Fruit fly (Drosophila melanogaster) whole organism, prepupa: ENCODE results near the gene CG32040.

Experiments
- Blimp-1 ChIP-seq: fragments of 200-800 bp; sonication (Bioruptor generic); optimal IDR thresholded peaks from 3 replicates; lab custom pipeline; 2017; ENCODE audit warnings: missing biosample characterization, missing genetic modification characterization, mild to moderate bottlenecking, moderate library complexity, missing genetic modification reagents
- CG10631 ChIP-seq: fragments of 200-800 bp; sonication (Bioruptor generic); optimal IDR thresholded peaks from 2 replicates; lab custom pipeline; 2016; ENCODE audit warnings: missing biosample characterization, missing genetic modification characterization
- CG11294 ChIP-seq: fragments of 200-800 bp; sonication (Bioruptor generic); IDR thresholded peaks from 2 replicates; pipeline ENCODE4 v1.3.6; 2022; ENCODE audit warnings: missing biosample characterization, missing genetic modification characterization
- CG11762 ChIP-seq: fragments of 200-800 bp; sonication (Bioruptor generic); optimal IDR thresholded peaks from 3 replicates; lab custom pipeline; 2016; ENCODE audit warnings: missing biosample characterization, missing genetic modification characterization; ENCODE audit not compliant: insufficient read depth
- CG11902 ChIP-seq: fragments of 200-800 bp; sonication (Bioruptor generic); optimal IDR thresholded peaks from 3 replicates; lab custom pipeline; 2016; ENCODE audit warnings: missing biosample characterization, missing genetic modification characterization
- CG15336 ChIP-seq: fragments of 200-800 bp; sonication (Bioruptor generic); IDR thresholded peaks from 2 replicates; pipeline ENCODE4 v1.3.6; 2022; ENCODE audit warnings: missing biosample characterization, missing genetic modification characterization
- CG1621 ChIP-seq: fragments of 200-800 bp; sonication (Bioruptor generic); optimal IDR thresholded peaks from 3 replicates; lab custom pipeline; 2018; ENCODE audit warnings: missing biosample characterization, mild to moderate bottlenecking, missing genetic modification characterization
- CG16779 ChIP-seq: fragments of 200-800 bp; sonication (Bioruptor generic); optimal IDR thresholded peaks from 3 replicates; lab custom pipeline; 2017; ENCODE audit warnings: missing biosample characterization, mild to moderate bottlenecking, missing genetic modification characterization
- CG3032 ChIP-seq: fragments of 200-800 bp; optimal IDR thresholded peaks from 2 replicates; lab custom pipeline; 2019; ENCODE audit warnings: missing biosample characterization, mild to moderate bottlenecking, missing genetic modification characterization, moderate library complexity
- CG31627 ChIP-seq: fragments of 200-800 bp; sonication (Bioruptor generic); optimal IDR thresholded peaks from 3 replicates; lab custom pipeline; 2016; ENCODE audit warnings: missing biosample characterization, missing genetic modification characterization
- CG3919 ChIP-seq: fragments of 200-800 bp; sonication (Bioruptor generic); optimal IDR thresholded peaks from 3 replicates; lab custom pipeline; 2016; ENCODE audit warnings: missing biosample characterization, missing genetic modification characterization
- CG4318 ChIP-seq: fragments of 200-800 bp; sonication (Bioruptor generic); optimal IDR thresholded peaks from 3 replicates; lab custom pipeline; 2017; ENCODE audit warnings: missing biosample characterization, mild to moderate bottlenecking, missing genetic modification characterization
- CG6163 ChIP-seq: fragments of 200-800 bp; sonication (Bioruptor generic); IDR thresholded peaks from 3 replicates; pipeline ENCODE4 v1.3.6; 2022; ENCODE audit warnings: missing biosample characterization, missing genetic modification characterization
- CG6276 ChIP-seq: fragments of 200-800 bp; sonication (Bioruptor generic); optimal IDR thresholded peaks from 2 replicates; lab custom pipeline; 2017; ENCODE audit warnings: missing biosample characterization, mild to moderate bottlenecking, missing genetic modification characterization
- CG6792 ChIP-seq: fragments of 200-800 bp; sonication (Bioruptor generic); optimal IDR thresholded peaks from 3 replicates; lab custom pipeline; 2016; ENCODE audit warnings: missing biosample characterization, missing genetic modification characterization
- CG6854 ChIP-seq: fragments of 200-800 bp; sonication (Bioruptor generic); optimal IDR thresholded peaks from 2 replicates; lab custom pipeline; 2017; ENCODE audit warnings: missing biosample characterization, mild to moderate bottlenecking, missing genetic modification characterization
- CG8119 ChIP-seq: fragments of 200-800 bp; sonication (Bioruptor generic); IDR thresholded peaks from 3 replicates; pipeline ENCODE4 v1.3.6; 2022; ENCODE audit warnings: missing biosample characterization, missing genetic modification characterization
- CG8319 ChIP-seq: fragments of 200-800 bp; sonication (Bioruptor generic); optimal IDR thresholded peaks from 3 replicates; lab custom pipeline; 2016; ENCODE audit warnings: missing biosample characterization, missing genetic modification characterization
- CG8632 ChIP-seq: fragments of 200-800 bp; sonication (Bioruptor generic); optimal IDR thresholded peaks from 3 replicates; lab custom pipeline; 2016; ENCODE audit warnings: missing biosample characterization, missing genetic modification characterization
- CG9139 ChIP-seq: fragments of 200-800 bp; sonication (Bioruptor generic); optimal IDR thresholded peaks from 3 replicates; lab custom pipeline; 2017; ENCODE audit warnings: missing biosample characterization, mild to moderate bottlenecking, missing genetic modification characterization
- Eip75B ChIP-seq: fragments of 200-800 bp; sonication (Bioruptor generic); optimal IDR thresholded peaks from 3 replicates; lab custom pipeline; 2016; ENCODE audit warnings: missing biosample characterization, missing genetic modification characterization
- Eip78C ChIP-seq: fragments of 200-800 bp; sonication (Bioruptor generic); peaks from one replicate; lab custom pipeline; 2016; ENCODE audit warnings: missing biosample characterization, missing genetic modification characterization
- Eip93F ChIP-seq: fragments of 200-800 bp; sonication (Bioruptor generic); optimal IDR thresholded peaks from 2 replicates; lab custom pipeline; 2016; ENCODE audit warnings: missing biosample characterization, mild to moderate bottlenecking, missing genetic modification characterization
- Ets21C ChIP-seq: fragments of 200-800 bp; sonication (Bioruptor generic); optimal IDR thresholded peaks from 3 replicates; lab custom pipeline; 2016; ENCODE audit warnings: missing biosample characterization, missing genetic modification characterization
- Gug ChIP-seq: fragments of 200-800 bp; sonication (Bioruptor generic); IDR thresholded peaks from 2 replicates; pipeline ENCODE4 v1.3.6; 2022; ENCODE audit warnings: missing biosample characterization, missing genetic modification characterization
- Hr38 ChIP-seq: sonication (Bioruptor generic); optimal IDR thresholded peaks from 2 replicates; lab custom pipeline; 2016; ENCODE audit warnings: missing biosample characterization, missing genetic modification characterization
- Hr39 ChIP-seq: fragments of 200-800 bp; sonication (Bioruptor generic); optimal IDR thresholded peaks from 2 replicates; lab custom pipeline; 2016; ENCODE audit warnings: missing biosample characterization, missing genetic modification characterization
- Hr4 ChIP-seq: fragments of 200-800 bp; sonication (Bioruptor generic); optimal IDR thresholded peaks from 3 replicates; lab custom pipeline; 2016; ENCODE audit warnings: missing biosample characterization, missing genetic modification characterization
- Lpt ChIP-seq: fragments of 200-800 bp; sonication (Bioruptor generic); optimal IDR thresholded peaks from 3 replicates; lab custom pipeline; 2016; ENCODE audit warnings: missing biosample characterization, missing genetic modification characterization
- Met ChIP-seq: fragments of 200-800 bp; sonication (Bioruptor generic); optimal IDR thresholded peaks from 3 replicates; lab custom pipeline; 2016; ENCODE audit warnings: missing biosample characterization, missing genetic modification characterization
- Sox102F ChIP-seq: fragments of 200-800 bp; sonication (Bioruptor generic); optimal IDR thresholded peaks from 2 replicates; lab custom pipeline; 2016; ENCODE audit warnings: missing biosample characterization, mild to moderate bottlenecking, missing genetic modification characterization
- Sox14 ChIP-seq: fragments of 200-800 bp; sonication (Bioruptor generic); optimal IDR thresholded peaks from 3 replicates; lab custom pipeline; 2016; ENCODE audit warnings: missing biosample characterization, missing genetic modification characterization
- achi ChIP-seq: fragments of 200-800 bp; sonication (Bioruptor generic); optimal IDR thresholded peaks from 3 replicates; lab custom pipeline; 2016; ENCODE audit warnings: missing biosample characterization, missing genetic modification characterization
- cyc ChIP-seq: fragments of 200-800 bp; sonication (Bioruptor generic); optimal IDR thresholded peaks from 3 replicates; lab custom pipeline; 2016; ENCODE audit warnings: missing biosample characterization, missing genetic modification characterization
- dsx ChIP-seq: fragments of 200-800 bp; optimal IDR thresholded peaks from 3 replicates; lab custom pipeline; 2019; ENCODE audit warnings: missing biosample characterization, mild to moderate bottlenecking, missing genetic modification characterization, moderate library complexity; ENCODE audit not compliant: poor library complexity, severe bottlenecking
- eg ChIP-seq: fragments of 200-800 bp; sonication (Bioruptor generic); IDR thresholded peaks from 3 replicates; pipeline ENCODE4 v1.3.6; 2022; ENCODE audit warnings: missing biosample characterization, missing genetic modification characterization
- esn ChIP-seq: fragments of 200-800 bp; sonication (Bioruptor generic); optimal IDR thresholded peaks from 2 replicates; lab custom pipeline; 2016; ENCODE audit warnings: missing biosample characterization, mild to moderate bottlenecking, missing genetic modification characterization, moderate library complexity
- fd59A ChIP-seq: fragments of 200-800 bp; sonication (Bioruptor generic); optimal IDR thresholded peaks from 2 replicates; lab custom pipeline; 2017; ENCODE audit warnings: missing biosample characterization, mild to moderate bottlenecking, missing genetic modification characterization, missing genetic modification reagents
- fkh ChIP-seq: fragments of 200-800 bp; sonication (Bioruptor generic); optimal IDR thresholded peaks from 3 replicates; lab custom pipeline; 2017; ENCODE audit warnings: missing biosample characterization, mild to moderate bottlenecking, missing genetic modification characterization, moderate library complexity
- net ChIP-seq: fragments of 200-800 bp; sonication (Bioruptor generic); optimal IDR thresholded peaks from 3 replicates; lab custom pipeline; 2016; ENCODE audit warnings: missing biosample characterization, missing genetic modification characterization
- pdm3 ChIP-seq: fragments of 200-800 bp; sonication (Bioruptor generic); optimal IDR thresholded peaks from 3 replicates; lab custom pipeline; 2016; ENCODE audit warnings: missing biosample characterization, missing genetic modification characterization
- spab ChIP-seq: fragments of 200-800 bp; sonication (Bioruptor generic); optimal IDR thresholded peaks from 2 replicates; lab custom pipeline; 2017; ENCODE audit warnings: missing biosample characterization, mild to moderate bottlenecking, missing genetic modification characterization, missing genetic modification reagents
- ss ChIP-seq, 2 experiments: fragments of 200-800 bp; sonication (Bioruptor generic); optimal IDR thresholded peaks; 2 replicates in 1 of 2; 3 replicates in 1 of 2; lab custom pipeline; 2017 to 2018; ENCODE audit warnings: mild to moderate bottlenecking in 2 of 2, missing biosample characterization in 2 of 2, missing genetic modification characterization in 2 of 2, moderate library complexity in 1 of 2
- svp ChIP-seq: fragments of 200-800 bp; sonication (Bioruptor generic); peaks from one replicate; lab custom pipeline; 2016; ENCODE audit warnings: missing biosample characterization, missing genetic modification characterization
- vri ChIP-seq: fragments of 200-800 bp; sonication (Bioruptor generic); optimal IDR thresholded peaks from 3 replicates; lab custom pipeline; 2016; ENCODE audit warnings: missing biosample characterization, mild to moderate bottlenecking, missing genetic modification characterization

Gene CG32040

dm6 chr3L:9391340-9391980 lies 37.6 kb downstream of the CG32040 start:
- TF ChIP-seq Hr4 (GFP tag; lab: Kevin White, UChicago) (no peak), dsx (no peak), svp (GFP tag; lab: Kevin White, UChicago) (peak; percentile 78)

- TF ChIP-seq cyc (GFP tag; lab: Kevin White, UChicago) = no peak
- TF ChIP-seq CG11294 = no peak
- peak; percentile 29 for TF ChIP-seq Eip78C
Observed at dm6 chr3L:9396038-9396437, 42.2 kb downstream of the CG32040 start.

- TF ChIP-seq CG1621 (peak; percentile 76), ss (GFP tag; optimal IDR thresholded peaks at IDR 0.05; lab: Kevin White, UChicago) (peak in 1 of 2 experiments; percentile 19), Ets21C (GFP tag; lab: Kevin White, UChicago) (no peak), svp (GFP tag; lab: Kevin White, UChicago) (peak; percentile 40), Sox14 (GFP tag; lab: Kevin White, UChicago) (peak; percentile 21), fd59A (GFP tag; lab: Kevin White, UChicago) (no peak)
Observed at dm6 chr3L:9396704-9397103, 42.9 kb downstream of the CG32040 start.

dm6 chr3L:9397156-9397555 lies 43.3 kb downstream of the CG32040 start:
- TF ChIP-seq CG11902 (no peak), CG11762 (no peak), CG6276 (no peak), CG3032 (tag; lab: Kevin White, UChicago) (no peak), CG8632 (GFP tag; lab: Kevin White, UChicago) (no peak), dsx (no peak), CG9139 (GFP tag; lab: Kevin White, UChicago) (no peak), vri (GFP tag; lab: Kevin White, UChicago) (peak; percentile 40), CG1621 (no peak), spab (GFP tag; lab: Kevin White, UChicago) (peak; percentile 23), CG15336 (GFP tag; lab: Robert Waterston, UW) (no peak), esn (peak; percentile 9), Sox14 (GFP tag; lab: Kevin White, UChicago) (no peak), Eip93F (GFP tag; lab: Kevin White, UChicago) (no peak), svp (GFP tag; lab: Kevin White, UChicago) (peak; percentile 45), CG4318 (GFP tag; lab: Kevin White, UChicago) (no peak), CG6792 (no peak), CG31627 (no peak), CG6854 (GFP tag; lab: Kevin White, UChicago) (no peak), Eip75B (no peak), Lpt (GFP tag; lab: Kevin White, UChicago) (no peak), CG8319 (GFP tag; lab: Kevin White, UChicago) (no peak), net (no peak), CG3919 (GFP tag; lab: Kevin White, UChicago) (no peak), achi (GFP tag; lab: Kevin White, UChicago) (no peak), cyc (GFP tag; lab: Kevin White, UChicago) (no peak), Hr39 (no peak), Sox102F (GFP tag; lab: Kevin White, UChicago) (no peak), eg (no peak), CG16779 (peak; percentile 4), Hr38 (GFP tag; lab: Kevin White, UChicago) (no peak), CG8119 (GFP tag; lab: Robert Waterston, UW) (0 out of 3 replicates have a peak, but pooled peaks have one; percentile 22), ss (GFP tag; optimal IDR thresholded peaks at IDR 0.05; lab: Kevin White, UChicago) (no peak), Eip78C (peak; percentile 25), Ets21C (GFP tag; lab: Kevin White, UChicago) (no peak), pdm3 (GFP tag; lab: Kevin White, UChicago) (no peak), Met (GFP tag; lab: Kevin White, UChicago) (no peak), Blimp-1 (GFP tag; lab: Kevin White, UChicago) (no peak), CG10631 (GFP tag; lab: Kevin White, UChicago) (peak; percentile 16), fkh (GFP tag; lab: Kevin White, UChicago) (peak; percentile 93), Gug (GFP tag; lab: Robert Waterston, UW) (no peak), CG6163 (GFP tag; lab: Robert Waterston, UW) (peak; percentile 57; the same call in 2 of the 3 replicates)
